Worm (Caenorhabditis elegans) whole organism, L1 larva: ENCODE measurements around the gene pod-1.

Source experiments
- C04F5.9 ChIP-seq: sonication (generic microtip); optimal IDR thresholded peaks from 2 replicates; lab custom pipeline; 2016; ENCODE audit warnings: missing genetic modification characterization, missing compliant biosample characterization
- ama-1 ChIP-seq: fragments of 150-350 bp; optimal IDR thresholded peaks from 2 replicates; lab custom pipeline; 2014
- blmp-1 ChIP-seq: fragments of 150-350 bp; optimal IDR thresholded peaks from 2 replicates; lab custom pipeline; 2014; ENCODE audit warnings: missing biosample characterization, missing genetic modification characterization
- ceh-63 ChIP-seq: fragments of 200-800 bp; sonication (Bioruptor generic); optimal IDR thresholded peaks from 2 replicates; lab custom pipeline; 2018; ENCODE audit warnings: mild to moderate bottlenecking, missing genetic modification characterization, missing compliant biosample characterization
- ceh-8 ChIP-seq: fragments of 200-800 bp; sonication (Bioruptor generic); optimal IDR thresholded peaks from 2 replicates; lab custom pipeline; 2018; ENCODE audit warnings: mild to moderate bottlenecking, missing genetic modification characterization, moderate library complexity, missing compliant biosample characterization
- ceh-90 ChIP-seq: sonication (generic microtip); optimal IDR thresholded peaks from 2 replicates; lab custom pipeline; 2016; ENCODE audit warnings: missing genetic modification characterization, missing compliant biosample characterization
- efl-1 ChIP-seq, 4 experiments: fragments of 150-350 bp; optimal IDR thresholded peaks in 3 of 4; peaks in 1 of 4; 1 replicate in 1 of 4; 2 replicates in 3 of 4; lab custom pipeline; 2014; ENCODE audit warnings: missing biosample characterization in 2 of 4, missing genetic modification characterization in 2 of 4, missing genetic modification reagents in 2 of 4
- egl-13 ChIP-seq: sonication (generic microtip); optimal IDR thresholded peaks from 2 replicates; lab custom pipeline; 2016; ENCODE audit warnings: missing genotype, missing genetic modification reagents, missing genetic modification characterization, missing compliant biosample characterization
- elt-2 ChIP-seq: sonication (generic microtip); optimal IDR thresholded peaks from 2 replicates; lab custom pipeline; 2016; ENCODE audit warnings: missing genetic modification characterization, mild to moderate bottlenecking, inconsistent platforms, missing compliant biosample characterization, missing genetic modification reagents
- elt-3 ChIP-seq, 6 experiments: fragments of 150-350 bp in 1 of 6; sonication (generic microtip); optimal IDR thresholded peaks; 2 replicates each; lab custom pipeline; 2017 to 2018; ENCODE audit warnings: missing biosample characterization in 6 of 6, missing genetic modification characterization in 6 of 6, inconsistent platforms in 1 of 6
- fkh-10 ChIP-seq: sonication (generic microtip); optimal IDR thresholded peaks from 2 replicates; lab custom pipeline; 2017; ENCODE audit warnings: missing biosample characterization, missing genetic modification reagents, missing genetic modification characterization
- fkh-4 ChIP-seq: sonication (generic microtip); optimal IDR thresholded peaks from 2 replicates; lab custom pipeline; 2016; ENCODE audit warnings: missing compliant biosample characterization, missing genetic modification characterization, borderline replicate concordance
- grh-1 ChIP-seq: fragments of 200-800 bp; sonication (Bioruptor generic); IDR thresholded peaks from 2 replicates; pipeline ENCODE4 v1.3.6; 2022; ENCODE audit warnings: missing genetic modification reagents, missing genetic modification characterization, missing compliant biosample characterization
- hlh-17 ChIP-seq: fragments of 200-800 bp; sonication (Bioruptor generic); optimal IDR thresholded peaks from 2 replicates; lab custom pipeline; 2018; ENCODE audit warnings: missing genetic modification characterization, mild to moderate bottlenecking, missing compliant biosample characterization, moderate library complexity, borderline replicate concordance
- irx-1 ChIP-seq: sonication (generic microtip); optimal IDR thresholded peaks from 2 replicates; lab custom pipeline; 2016; ENCODE audit warnings: missing genetic modification characterization, missing compliant biosample characterization
- jun-1 ChIP-seq: fragments of 150-350 bp; optimal IDR thresholded peaks from 2 replicates; lab custom pipeline; 2014; ENCODE audit warnings: missing biosample characterization, missing genetic modification reagents, missing genetic modification characterization
- lin-14 ChIP-seq: fragments of 200-800 bp; sonication (Bioruptor generic); optimal IDR thresholded peaks from 2 replicates; lab custom pipeline; 2018; ENCODE audit warnings: mild to moderate bottlenecking, missing genetic modification characterization, moderate library complexity, missing compliant biosample characterization
- lin-35 ChIP-seq, 2 experiments: fragments of 150-350 bp; optimal IDR thresholded peaks; 2 replicates each; lab custom pipeline; 2014; ENCODE audit warnings: missing biosample characterization in 2 of 2, missing genetic modification characterization in 2 of 2, missing genetic modification reagents in 2 of 2
- lin-39 ChIP-seq: fragments of 150-350 bp; optimal IDR thresholded peaks from 2 replicates; lab custom pipeline; 2014; ENCODE audit warnings: missing biosample characterization, missing genetic modification reagents, missing genetic modification characterization
- lsy-2 ChIP-seq, 2 experiments: fragments of 150-350 bp; optimal IDR thresholded peaks; 2 replicates each; lab custom pipeline; 2014; ENCODE audit warnings: missing biosample characterization in 2 of 2, missing genetic modification characterization in 2 of 2
- mab-9 ChIP-seq: fragments of 200-800 bp; sonication (Bioruptor generic); IDR thresholded peaks from 2 replicates; pipeline ENCODE4 v1.3.6; 2022; ENCODE audit warnings: missing genetic modification reagents, missing genetic modification characterization, missing compliant biosample characterization
- mdl-1 ChIP-seq, 2 experiments: fragments of 150-350 bp; optimal IDR thresholded peaks; 2 replicates each; lab custom pipeline; 2014 to 2017; ENCODE audit warnings: missing biosample characterization in 2 of 2, missing genetic modification characterization in 2 of 2, inconsistent platforms in 1 of 2
- mep-1 ChIP-seq: fragments of 150-350 bp; optimal IDR thresholded peaks from 2 replicates; lab custom pipeline; 2014; ENCODE audit warnings: missing biosample characterization, missing genetic modification characterization
- nhr-20 ChIP-seq: sonication (generic microtip); optimal IDR thresholded peaks from 2 replicates; lab custom pipeline; 2016; ENCODE audit warnings: mild to moderate bottlenecking, missing genetic modification characterization, missing compliant biosample characterization
- nhr-47 ChIP-seq: sonication (generic microtip); optimal IDR thresholded peaks from 2 replicates; lab custom pipeline; 2016; ENCODE audit warnings: mild to moderate bottlenecking, missing genetic modification characterization, moderate library complexity, missing compliant biosample characterization
- nhr-77 ChIP-seq: fragments of 150-350 bp; optimal IDR thresholded peaks from 2 replicates; lab custom pipeline; 2014; ENCODE audit warnings: missing biosample characterization, missing genetic modification characterization
- nhr-84 ChIP-seq: sonication (generic microtip); optimal IDR thresholded peaks from 2 replicates; lab custom pipeline; 2017; ENCODE audit warnings: missing biosample characterization, missing genetic modification characterization
- nhr-85 ChIP-seq: sonication (generic microtip); peaks from one replicate; lab custom pipeline; 2016; ENCODE audit warnings: missing genetic modification characterization, inconsistent platforms, missing compliant biosample characterization
- pag-3 ChIP-seq: sonication (generic microtip); optimal IDR thresholded peaks from 2 replicates; lab custom pipeline; 2017; ENCODE audit warnings: missing genetic modification characterization, mild to moderate bottlenecking, missing compliant biosample characterization, antibody characterized with exemption, borderline replicate concordance; ENCODE audit not compliant: insufficient read depth
- pqm-1 ChIP-seq: sonication (generic microtip); optimal IDR thresholded peaks from 3 replicates; lab custom pipeline; 2017; ENCODE audit warnings: missing biosample characterization, missing genetic modification characterization
- skn-1 ChIP-seq: fragments of 150-350 bp; optimal IDR thresholded peaks from 2 replicates; lab custom pipeline; 2014; ENCODE audit warnings: missing biosample characterization, missing genetic modification characterization
- snu-23 ChIP-seq: sonication (generic microtip); optimal IDR thresholded peaks from 2 replicates; lab custom pipeline; 2016; ENCODE audit warnings: missing genetic modification characterization, missing compliant biosample characterization
- sox-4 ChIP-seq: sonication (generic microtip); optimal IDR thresholded peaks from 2 replicates; lab custom pipeline; 2016; ENCODE audit warnings: missing genetic modification characterization, missing compliant biosample characterization
- swsn-7 ChIP-seq: sonication (generic microtip); optimal IDR thresholded peaks from 2 replicates; lab custom pipeline; 2016; ENCODE audit warnings: missing genetic modification characterization, missing compliant biosample characterization
- tbx-2 ChIP-seq: sonication (generic microtip); optimal IDR thresholded peaks from 2 replicates; lab custom pipeline; 2016; ENCODE audit warnings: missing genetic modification characterization, missing compliant biosample characterization
- tlp-1 ChIP-seq: fragments of 150-350 bp; optimal IDR thresholded peaks from 2 replicates; lab custom pipeline; 2014; ENCODE audit warnings: missing biosample characterization, missing genetic modification characterization
- unc-130 ChIP-seq: fragments of 150-350 bp; optimal IDR thresholded peaks from 2 replicates; lab custom pipeline; 2017; ENCODE audit warnings: missing biosample characterization, missing genetic modification characterization, inconsistent platforms
- unc-86 ChIP-seq: sonication (generic microtip); optimal IDR thresholded peaks from 2 replicates; lab custom pipeline; 2016; ENCODE audit warnings: missing genetic modification characterization, missing compliant biosample characterization
- ztf-11 ChIP-seq, 2 experiments: sonication (generic microtip); optimal IDR thresholded peaks; 2 replicates each; lab custom pipeline; 2016 to 2017; ENCODE audit warnings: missing genetic modification characterization in 2 of 2, missing biosample characterization in 1 of 2, missing compliant biosample characterization in 1 of 2

The pod-1 gene

ce11 chrIII:13548982-13549381, 25.1 kb upstream of the pod-1 start, which contains the start of gene mmad-1 (continued):
- TF ChIP-seq nhr-47 (tag; lab: Kevin White, UChicago) (peak; percentile 63), egl-13 (no peak), mab-9 (GFP tag; lab: Robert Waterston, UW) (no peak), swsn-7 (tag; lab: Kevin White, UChicago) (peak; percentile 60), lsy-2 (tag; optimal IDR thresholded peaks at IDR 0.05; lab: Kevin White, UChicago) (peak; percentile 44 to 52), nhr-84 (tag; lab: Kevin White, UChicago) (no peak), lin-35 (GFP tag; optimal IDR thresholded peaks at IDR 0.05; lab: Kevin White, UChicago) (peak; percentile 45 to 64), fkh-4 (tag; lab: Kevin White, UChicago) (no peak), ceh-63 (GFP tag; lab: Kevin White, UChicago) (no peak), mep-1 (tag; lab: Kevin White, UChicago) (peak; percentile 73), C04F5.9 (tag; lab: Kevin White, UChicago) (no peak), lin-39 (tag; lab: Kevin White, UChicago) (no peak), nhr-77 (tag; lab: Kevin White, UChicago) (no peak), nhr-85 (peak; percentile 75)

- no peak for TF ChIP-seq mep-1 (tag; lab: Kevin White, UChicago)
- TF ChIP-seq unc-130 (tag; lab: Kevin White, UChicago) = no peak
- TF ChIP-seq ama-1 (lab: Kevin White, UChicago) = peak; percentile 61
- TF ChIP-seq elt-2 (tag; lab: Kevin White, UChicago) = no peak
- TF ChIP-seq snu-23 (GFP tag; lab: Kevin White, UChicago) = no peak
- TF ChIP-seq, all 84 proteins: peak for 1
Observed at ce11 chrIII:13546537-13546936, 22.6 kb upstream of the pod-1 start, which contains the start of gene Y76A2B.4. Gene Y76A2B.4 (minus strand): TSS chrIII:13546777.

ce11 chrIII:13544593-13544992, 20.7 kb upstream of the pod-1 start:
- TF ChIP-seq nhr-20 (tag; lab: Kevin White, UChicago) = peak; percentile 20
- TF ChIP-seq lin-14 (GFP tag; lab: Kevin White, UChicago) = peak; percentile 45
- TF ChIP-seq lin-35 (GFP tag; optimal IDR thresholded peaks at IDR 0.05; lab: Kevin White, UChicago) = peak in 1 of 2 experiments; percentile 36
- TF ChIP-seq mdl-1 (tag; optimal IDR thresholded peaks at IDR 0.05; lab: Kevin White, UChicago) = peak in 1 of 2 experiments; percentile 41
- TF ChIP-seq lin-39 (tag; lab: Kevin White, UChicago) = no peak
- peak; percentile 59 for TF ChIP-seq elt-2 (tag; lab: Kevin White, UChicago)
- TF ChIP-seq elt-3 (tag; optimal IDR thresholded peaks at IDR 0.05; lab: Kevin White, UChicago) = peak; percentile 67 to 92 (median 87)
- TF ChIP-seq tbx-2 (tag; lab: Kevin White, UChicago) = no peak
- TF ChIP-seq hlh-17 = no peak
- no peak for TF ChIP-seq skn-1 (tag; lab: Kevin White, UChicago)
- peak; percentile 46 for TF ChIP-seq blmp-1 (tag; lab: Kevin White, UChicago)
- TF ChIP-seq snu-23 (GFP tag; lab: Kevin White, UChicago) = peak; percentile 39
- TF ChIP-seq efl-1 (optimal IDR thresholded peaks at IDR 0.05; lab: Kevin White, UChicago) = no peak
- TF ChIP-seq efl-1 (GFP tag; optimal IDR thresholded peaks at IDR 0.05 in 1 of 2; lab: Kevin White, UChicago) = peak in 1 of 2 experiments; percentile 92
- peak; percentile 26 for TF ChIP-seq pqm-1 (tag; lab: Kevin White, UChicago)

- TF ChIP-seq jun-1 (tag; lab: Kevin White, UChicago) (no peak), fkh-10 (GFP tag; lab: Kevin White, UChicago) (no peak), ztf-11 (tag; optimal IDR thresholded peaks at IDR 0.05; lab: Kevin White, UChicago) (no peak), grh-1 (no peak), snu-23 (GFP tag; lab: Kevin White, UChicago) (no peak), nhr-20 (tag; lab: Kevin White, UChicago) (no peak), pag-3 (tag; lab: Kevin White, UChicago) (no peak), sox-4 (tag; lab: Kevin White, UChicago) (no peak), ceh-90 (tag; lab: Kevin White, UChicago) (no peak), irx-1 (no peak), tlp-1 (tag; lab: Kevin White, UChicago) (no peak), efl-1 (optimal IDR thresholded peaks at IDR 0.05; lab: Kevin White, UChicago) (no peak), efl-1 (GFP tag; optimal IDR thresholded peaks at IDR 0.05 in 1 of 2; lab: Kevin White, UChicago) (no peak), ceh-63 (GFP tag; lab: Kevin White, UChicago) (no peak), unc-86 (no peak), ceh-8 (GFP tag; lab: Kevin White, UChicago) (no peak), unc-130 (tag; lab: Kevin White, UChicago) (no peak), lsy-2 (tag; optimal IDR thresholded peaks at IDR 0.05; lab: Kevin White, UChicago) (no peak)
- TF ChIP-seq, all 84 proteins: peak for 0
Observed at ce11 chrIII:13543434-13543833, 19.5 kb upstream of the pod-1 start, which contains the start of gene acs-5. Gene acs-5 (minus strand): TSS chrIII:13543534.
